Fruit fly (Drosophila melanogaster): Measurements from ENCODE around the gene TP53INP.

TP53INP gene

DNA sequence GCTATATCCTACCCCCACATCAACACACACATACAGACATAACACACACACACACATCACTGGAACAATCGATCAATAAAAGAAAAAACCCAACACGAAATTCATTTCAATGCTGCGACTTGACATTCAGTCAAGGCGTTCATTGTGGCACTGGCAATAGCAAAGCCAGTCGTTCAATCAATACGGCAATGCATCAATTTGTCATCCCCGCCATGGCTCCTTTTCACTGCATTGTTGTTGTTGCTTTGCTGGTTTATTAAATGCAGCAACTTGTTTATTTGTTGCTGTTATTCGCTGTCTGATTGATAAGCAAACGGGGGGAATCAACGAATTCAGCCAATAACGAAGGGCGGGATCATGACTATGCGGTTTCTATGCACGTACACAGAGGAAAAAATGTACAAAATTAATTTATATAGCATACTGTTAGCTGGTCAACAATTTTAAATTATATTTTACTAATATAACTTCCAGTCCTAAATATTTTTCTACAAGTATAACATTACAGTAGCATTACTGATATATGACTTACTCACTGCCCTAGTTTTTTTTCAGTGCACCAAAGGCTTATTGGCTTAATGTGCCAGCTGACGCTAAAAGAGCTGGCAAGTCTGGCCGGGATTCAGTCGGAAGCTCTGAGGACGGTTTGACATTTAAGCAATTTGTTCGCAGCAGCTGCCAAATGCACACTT, 30.9 kb upstream of the TP53INP start (continued):
- TF ChIP-seq Xbp1 (GFP tag; optimal IDR thresholded peaks at IDR 0.05) (peak; percentile 31), ranshi (GFP tag; IDR thresholded peaks at IDR 0.05) (no peak), CG17186 (GFP tag; optimal IDR thresholded peaks at IDR 0.05) (no peak), kay (GFP tag; optimal IDR thresholded peaks at IDR 0.05) (no peak), nerfin-1 (tag; optimal IDR thresholded peaks at IDR 0.05) (no peak), CG2202 (tag; optimal IDR thresholded peaks at IDR 0.05) (no peak), Med (GFP tag) (peak; percentile 78), cas (GFP tag; IDR thresholded peaks at IDR 0.05) (no peak), ap (GFP tag; IDR thresholded peaks at IDR 0.05) (no peak), CG18764 (GFP tag; optimal IDR thresholded peaks at IDR 0.05) (no peak), CG7839 (tag; optimal IDR thresholded peaks at IDR 0.05) (peak; percentile 48), mld (GFP tag; IDR thresholded peaks at IDR 0.05; ENCODE audit: partially characterized antibody) (no peak), onecut (GFP tag; IDR thresholded peaks at IDR 0.05) (0 out of 2 replicates have a peak, but pooled peaks have one; percentile 8), CG17359 (tag; optimal IDR thresholded peaks at IDR 0.05) (peak; percentile 32), tx (GFP tag; optimal IDR thresholded peaks at IDR 0.05) (no peak), CG30431 (GFP tag; optimal IDR thresholded peaks at IDR 0.05) (no peak), vvl (GFP tag; IDR thresholded peaks at IDR 0.05) (peak; percentile 50; the same call in 1 of the 2 replicates), slbo (GFP tag; IDR thresholded peaks at IDR 0.05) (peak; percentile 46), caup (GFP tag; optimal IDR thresholded peaks at IDR 0.05; ENCODE audit: severe bottlenecking) (no peak), Side (GFP tag; optimal IDR thresholded peaks at IDR 0.05) (no peak), prd (optimal IDR thresholded peaks at IDR 0.05) (no peak), prd (GFP tag; IDR thresholded peaks at IDR 0.05) (no peak), CG12071 (GFP tag; optimal IDR thresholded peaks at IDR 0.05) (no peak), Myb (GFP tag; optimal IDR thresholded peaks at IDR 0.05) (no peak), Poxn (GFP tag; IDR thresholded peaks at IDR 0.05) (no peak), bbx (GFP tag; IDR thresholded peaks at IDR 0.05; ENCODE audit: partially characterized antibody) (no peak), fd64A (GFP tag; optimal IDR thresholded peaks at IDR 0.05) (no peak), sisA (GFP tag; IDR thresholded peaks at IDR 0.05) (0 out of 2 replicates have a peak, but pooled peaks have one; percentile 16), Hr3 (GFP tag; optimal IDR thresholded peaks at IDR 0.05) (peak; percentile 10), wor (GFP tag; IDR thresholded peaks at IDR 0.05) (0 out of 2 replicates have a peak, but pooled peaks have one; percentile 28), Vsx1 (GFP tag; optimal IDR thresholded peaks at IDR 0.05) (no peak), CG5953 (GFP tag; IDR thresholded peaks at IDR 0.05) (no peak), Bgb (GFP tag; IDR thresholded peaks at IDR 0.05; ENCODE audit: partially characterized antibody) (no peak), dysf (GFP tag; IDR thresholded peaks at IDR 0.05) (0 out of 3 replicates have a peak, but pooled peaks have one; percentile 38), Ptx1 (GFP tag; IDR thresholded peaks at IDR 0.05) (peak; percentile 64), CG15696 (tag; optimal IDR thresholded peaks at IDR 0.05) (no peak), dmrt99B (tag; optimal IDR thresholded peaks at IDR 0.05) (peak; percentile 53), Ravus (GFP tag; IDR thresholded peaks at IDR 0.05) (no peak), CG31388 (GFP tag; optimal IDR thresholded peaks at IDR 0.05) (no peak), z (GFP tag; IDR thresholded peaks at IDR 0.05) (no peak), CG11695 (GFP tag; IDR thresholded peaks at IDR 0.05) (no peak), peb (GFP tag; IDR thresholded peaks at IDR 0.05) (no peak), CG3407 (GFP tag; optimal IDR thresholded peaks at IDR 0.05) (peak; percentile 27), dimm (GFP tag; IDR thresholded peaks at IDR 0.05) (0 out of 2 replicates have a peak, but pooled peaks have one; percentile 5), pan (optimal IDR thresholded peaks at IDR 0.05) (no peak), pan (GFP tag; optimal IDR thresholded peaks at IDR 0.05 in 1 of 2, IDR thresholded peaks at IDR 0.05 in 1 of 2) (peak in 1 of 2 experiments; percentile 49), Hr51 (GFP tag; optimal IDR thresholded peaks at IDR 0.05) (peak in 1 of 2 experiments; percentile 56), sc (optimal IDR thresholded peaks at IDR 0.05) (no peak), sc (GFP tag; optimal IDR thresholded peaks at IDR 0.05) (no peak), bigmax (GFP tag; optimal IDR thresholded peaks at IDR 0.05) (no peak), Kr (GFP tag; optimal IDR thresholded peaks at IDR 0.05) (no peak)
